Worm (Caenorhabditis elegans): Measurements from ENCODE around the gene Y77E11A.8.

Y77E11A.8 gene

ce11 chrIV:1424962-1425361 lies at the start of gene Y77E11A.8:
Gene Y77E11A.8 (minus strand): TSS chrIV:1425062.
- no peak for TF ChIP-seq nhr-28 (tag; optimal IDR thresholded peaks at IDR 0.05)
- no peak for TF ChIP-seq R02D3.7 (tag; optimal IDR thresholded peaks at IDR 0.05)
- TF ChIP-seq fkh-10 (GFP tag; optimal IDR thresholded peaks at IDR 0.05), result no peak
- TF ChIP-seq ceh-28 (tag; optimal IDR thresholded peaks at IDR 0.05), result no peak
- no peak for TF ChIP-seq daf-12 (tag; optimal IDR thresholded peaks at IDR 0.05)
- TF ChIP-seq ceh-82 (tag; optimal IDR thresholded peaks at IDR 0.05), result no peak
- TF ChIP-seq elt-3 (tag; optimal IDR thresholded peaks at IDR 0.05), result no peak
- TF ChIP-seq nhr-67 (tag; optimal IDR thresholded peaks at IDR 0.05), result no peak
- TF ChIP-seq jun-1 (tag; optimal IDR thresholded peaks at IDR 0.05), result no peak
- no peak for TF ChIP-seq egl-27 (tag; optimal IDR thresholded peaks at IDR 0.05)
- TF ChIP-seq unc-62 (GFP tag; optimal IDR thresholded peaks at IDR 0.05), result no peak
- TF ChIP-seq nhr-76 (tag; optimal IDR thresholded peaks at IDR 0.05), result no peak
- no peak for TF ChIP-seq fos-1 (tag; optimal IDR thresholded peaks at IDR 0.05)
- TF ChIP-seq tbx-2 (tag; optimal IDR thresholded peaks at IDR 0.05), result no peak
- no peak for TF ChIP-seq snpc-4 (tag; optimal IDR thresholded peaks at IDR 0.05)
- no peak for TF ChIP-seq ztf-4 (tag; optimal IDR thresholded peaks at IDR 0.05)
- no peak for TF ChIP-seq zag-1 (tag; optimal IDR thresholded peaks at IDR 0.05)
- TF ChIP-seq ZK546.5 (tag; optimal IDR thresholded peaks at IDR 0.05), result no peak
- no peak for TF ChIP-seq eor-1 (tag; optimal IDR thresholded peaks at IDR 0.05)

- no peak for TF ChIP-seq lin-15B (tag; optimal IDR thresholded peaks at IDR 0.05)
- TF ChIP-seq elt-1 (tag; optimal IDR thresholded peaks at IDR 0.05), result no peak
- TF ChIP-seq nhr-23 (tag; optimal IDR thresholded peaks at IDR 0.05), result no peak
- TF ChIP-seq mdl-1 (tag; optimal IDR thresholded peaks at IDR 0.05), result no peak
- no peak for TF ChIP-seq sea-2 (GFP tag; optimal IDR thresholded peaks at IDR 0.05)
- TF ChIP-seq ceh-82 (tag; optimal IDR thresholded peaks at IDR 0.05), result no peak
- no peak for TF ChIP-seq eor-1 (tag; optimal IDR thresholded peaks at IDR 0.05)
- TF ChIP-seq nhr-25 (tag; optimal IDR thresholded peaks at IDR 0.05), result no peak
- no peak for TF ChIP-seq nhr-43 (tag; optimal IDR thresholded peaks at IDR 0.05; ENCODE audit: poor library complexity, severe bottlenecking)
- no peak for TF ChIP-seq elt-3 (tag; optimal IDR thresholded peaks at IDR 0.05)
- no peak for TF ChIP-seq tbx-2 (tag; optimal IDR thresholded peaks at IDR 0.05)
- no peak for TF ChIP-seq nhr-67 (tag; optimal IDR thresholded peaks at IDR 0.05)
- no peak for TF ChIP-seq egl-27 (tag; optimal IDR thresholded peaks at IDR 0.05)
- TF ChIP-seq skn-1 (tag; optimal IDR thresholded peaks at IDR 0.05), result no peak
- TF ChIP-seq nhr-28 (tag; optimal IDR thresholded peaks at IDR 0.05), result no peak
- TF ChIP-seq snpc-4 (tag; optimal IDR thresholded peaks at IDR 0.05), result no peak
- TF ChIP-seq nhr-11 (tag; optimal IDR thresholded peaks at IDR 0.05), result no peak
- no peak for TF ChIP-seq daf-12 (tag; optimal IDR thresholded peaks at IDR 0.05)
- TF ChIP-seq unc-39 (tag; optimal IDR thresholded peaks at IDR 0.05), result no peak
- no peak for TF ChIP-seq mml-1 (tag; optimal IDR thresholded peaks at IDR 0.05)
These were observed 47.3 kb upstream of the Y77E11A.8 start for ce11 chrIV:1472145-1472544.

DNA sequence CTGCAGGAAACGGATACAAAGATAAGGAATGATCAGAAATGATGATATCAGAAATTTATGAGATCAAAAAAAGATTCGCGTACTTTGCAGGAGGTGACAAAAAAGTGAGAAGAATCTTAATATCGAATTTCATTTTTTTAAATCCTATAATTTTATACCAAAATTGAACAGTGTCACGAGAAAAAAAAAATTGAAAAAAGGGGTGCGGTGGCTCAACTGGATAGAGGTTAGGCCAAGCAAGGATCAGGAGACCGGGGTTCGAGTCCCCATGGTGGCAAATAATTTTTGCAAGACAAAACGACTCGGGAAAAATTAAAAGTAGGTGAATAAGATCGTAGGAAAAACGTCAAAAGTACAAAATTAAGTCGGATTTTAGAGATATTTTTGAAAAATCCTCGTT lies 45.5 kb upstream of the Y77E11A.8 start:
- no peak for TF ChIP-seq nhr-77 (tag; optimal IDR thresholded peaks at IDR 0.05)
- no peak for TF ChIP-seq ceh-9 (tag; optimal IDR thresholded peaks at IDR 0.05)
- TF ChIP-seq skn-1 (tag; optimal IDR thresholded peaks at IDR 0.05), result no peak
- TF ChIP-seq nhr-28 (tag; optimal IDR thresholded peaks at IDR 0.05), result no peak
- no peak for TF ChIP-seq nhr-67 (tag; optimal IDR thresholded peaks at IDR 0.05)
- TF ChIP-seq nhr-76 (tag; optimal IDR thresholded peaks at IDR 0.05), result no peak
- no peak for TF ChIP-seq sea-2 (GFP tag; optimal IDR thresholded peaks at IDR 0.05)
- TF ChIP-seq ceh-16 (tag; optimal IDR thresholded peaks at IDR 0.05), result no peak
- TF ChIP-seq aly-2 (tag; optimal IDR thresholded peaks at IDR 0.05), result no peak
- TF ChIP-seq pqm-1 (tag; optimal IDR thresholded peaks at IDR 0.05), result no peak
- TF ChIP-seq ztf-11 (tag; optimal IDR thresholded peaks at IDR 0.05), result no peak
- no peak for TF ChIP-seq fos-1 (tag; optimal IDR thresholded peaks at IDR 0.05)
- no peak for TF ChIP-seq ztf-4 (tag; optimal IDR thresholded peaks at IDR 0.05)
- no peak for TF ChIP-seq mdl-1 (tag; optimal IDR thresholded peaks at IDR 0.05)
- no peak for TF ChIP-seq pha-4 (tag; optimal IDR thresholded peaks at IDR 0.05)
- TF ChIP-seq daf-12 (tag; optimal IDR thresholded peaks at IDR 0.05), result no peak

DNA sequence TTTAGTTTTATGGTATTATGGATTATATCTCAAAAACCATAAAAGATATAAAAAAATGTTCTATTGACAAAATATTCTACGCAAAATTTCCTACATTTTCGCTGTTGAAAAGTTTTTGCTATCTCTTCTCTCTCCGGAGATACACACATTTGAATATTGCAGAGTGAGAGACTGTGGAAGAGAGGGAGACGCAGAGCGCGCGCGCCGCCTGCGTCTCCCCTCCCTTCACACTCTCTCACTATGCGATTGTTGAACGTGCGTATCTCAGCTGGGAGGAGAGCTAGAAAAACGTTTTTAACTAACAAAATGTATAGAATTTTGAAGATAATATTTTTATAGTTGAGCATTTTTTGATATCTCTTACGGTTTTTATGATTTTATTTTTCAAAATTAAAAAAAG lies 44.2 kb upstream of the Y77E11A.8 start:
- TF ChIP-seq nhr-28 (tag; optimal IDR thresholded peaks at IDR 0.05), result no peak
- no peak for TF ChIP-seq jun-1 (tag; optimal IDR thresholded peaks at IDR 0.05)
- TF ChIP-seq lsy-12 (tag; optimal IDR thresholded peaks at IDR 0.05), result no peak

Data from whole organism, L3 larva.